Worm (Caenorhabditis elegans): ENCODE results near the gene nhr-155.

ce11 chrV:500535-500934 lies 38.7 kb upstream of the nhr-155 start:
- TF ChIP-seq tbx-37 (GFP tag; conservative IDR thresholded peaks at IDR 0.05) (no peak), hnd-1 (tag; optimal IDR thresholded peaks at IDR 0.05) (no peak), ama-1 (optimal IDR thresholded peaks at IDR 0.05) (no peak), sea-1 (GFP tag; conservative IDR thresholded peaks at IDR 0.05) (no peak), flt-1 (GFP tag; IDR thresholded peaks at IDR 0.05) (no peak), hmbx-1 (tag; optimal IDR thresholded peaks at IDR 0.05) (no peak), ets-7 (tag; optimal IDR thresholded peaks at IDR 0.05) (no peak), ceh-13 (GFP tag; optimal IDR thresholded peaks at IDR 0.05) (no peak), B0310.2 (tag; optimal IDR thresholded peaks at IDR 0.05) (no peak)

All from whole organism, early embryonic.